Worm (Caenorhabditis elegans): ENCODE measurements around the gene hlh-30.

hlh-30 gene

DNA sequence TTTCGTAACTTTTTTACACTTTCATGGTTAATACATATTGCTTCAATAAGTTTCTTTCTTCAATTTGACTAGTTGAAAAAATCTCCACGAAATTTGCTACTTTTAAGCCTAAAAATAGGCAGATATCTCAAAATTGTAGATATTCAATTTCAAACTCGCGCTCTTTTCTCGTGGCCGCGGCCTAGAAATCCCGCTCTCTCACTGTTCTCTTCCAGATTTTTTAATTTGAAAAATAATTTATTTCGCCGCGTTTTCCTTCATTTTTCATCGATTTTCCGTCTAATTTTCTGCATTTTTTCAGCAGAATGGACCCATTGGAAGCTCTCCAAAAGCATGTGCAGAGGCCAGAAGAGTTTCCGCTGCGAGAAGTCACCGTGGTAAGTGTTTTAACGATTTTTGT lies 7.5 kb upstream of the hlh-30 start, which contains the start of gene cdc-73 (continued):
- TF ChIP-seq irx-1 (tag; optimal IDR thresholded peaks at IDR 0.05) (peak; percentile 83), sox-4 (tag; optimal IDR thresholded peaks at IDR 0.05) (peak; percentile 50), unc-86 (tag; optimal IDR thresholded peaks at IDR 0.05) (peak; percentile 29), C04F5.9 (tag; optimal IDR thresholded peaks at IDR 0.05) (peak; percentile 22), hpl-2 (GFP tag; optimal IDR thresholded peaks at IDR 0.05) (no peak), fkh-10 (GFP tag; optimal IDR thresholded peaks at IDR 0.05) (no peak), mdl-1 (tag; optimal IDR thresholded peaks at IDR 0.05) (no peak), tlp-1 (tag; optimal IDR thresholded peaks at IDR 0.05) (no peak), ztf-4 (tag; optimal IDR thresholded peaks at IDR 0.05) (no peak), vab-15 (tag; optimal IDR thresholded peaks at IDR 0.05) (no peak), ceh-82 (tag; optimal IDR thresholded peaks at IDR 0.05) (peak; percentile 22 to 58 (median 25)), hlh-4 (tag; optimal IDR thresholded peaks at IDR 0.05) (no peak), snu-23 (GFP tag; optimal IDR thresholded peaks at IDR 0.05) (peak; percentile 63), ztf-11 (tag; optimal IDR thresholded peaks at IDR 0.05) (peak in 1 of 2 experiments; percentile 63)

DNA sequence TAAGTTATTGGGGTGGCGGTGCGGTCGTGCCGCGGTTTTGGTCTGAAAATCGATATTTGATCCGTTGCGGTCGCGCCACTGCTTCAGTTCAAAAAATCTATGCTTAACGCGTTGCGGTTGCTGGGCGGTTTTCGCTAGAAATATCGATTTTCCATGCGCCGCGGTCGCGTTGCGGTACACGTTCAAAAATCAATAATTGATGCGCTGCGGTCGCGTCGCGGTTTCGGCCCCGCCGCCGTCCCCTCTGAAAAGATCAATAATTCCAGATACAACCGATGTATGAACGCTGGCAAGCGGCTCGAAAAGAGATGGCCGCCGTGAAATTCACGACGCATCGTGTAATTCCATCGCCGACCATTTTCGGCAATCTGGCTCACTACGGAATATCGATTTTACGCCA lies 6.3 kb upstream of the hlh-30 start:
- TF ChIP-seq nhr-77 (tag; optimal IDR thresholded peaks at IDR 0.05) (no peak), nhr-12 (tag; optimal IDR thresholded peaks at IDR 0.05) (no peak), efl-1 (optimal IDR thresholded peaks at IDR 0.05) (no peak), efl-1 (GFP tag; optimal IDR thresholded peaks at IDR 0.05 in 1 of 2) (peak in 1 of 2 experiments; percentile 72), skn-1 (tag; optimal IDR thresholded peaks at IDR 0.05) (no peak), tlp-1 (tag; optimal IDR thresholded peaks at IDR 0.05) (no peak), dsc-1 (tag; optimal IDR thresholded peaks at IDR 0.05) (no peak)

DNA sequence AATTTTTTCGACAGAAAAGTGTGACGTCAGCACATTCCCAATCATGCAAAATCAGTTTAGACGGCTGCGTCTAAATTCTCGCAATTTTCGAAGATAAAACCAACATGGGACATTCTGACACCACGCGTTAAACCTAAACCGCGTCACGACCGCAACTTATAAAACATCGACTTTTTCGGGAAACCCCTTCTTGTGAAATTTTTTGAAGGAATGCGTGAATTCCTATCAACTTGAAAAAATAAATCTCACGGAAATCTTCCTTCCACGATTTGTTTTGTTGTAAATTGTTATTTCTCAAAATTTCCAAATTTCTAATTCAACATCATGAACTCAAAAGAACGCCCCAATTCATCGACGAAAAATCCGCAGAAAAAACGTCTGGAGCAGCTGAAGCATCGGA lies 5.2 kb upstream of the hlh-30 start, which contains the start of gene F35F11.2:
Gene F35F11.2 (plus strand): TSS at position 301 of the 400 bp plus-strand sequence.
- no peak for TF ChIP-seq Y116A8C.19 (tag; optimal IDR thresholded peaks at IDR 0.05; ENCODE audit: borderline replicate concordance)
- no peak for TF ChIP-seq zag-1 (tag; optimal IDR thresholded peaks at IDR 0.05)
- no peak for TF ChIP-seq lin-39 (tag; optimal IDR thresholded peaks at IDR 0.05)
- no peak for TF ChIP-seq sup-37 (GFP tag; optimal IDR thresholded peaks at IDR 0.05)
- TF ChIP-seq mab-9 (GFP tag; IDR thresholded peaks at IDR 0.05): no peak
- no peak for TF ChIP-seq unc-86 (tag; optimal IDR thresholded peaks at IDR 0.05)
- no peak for TF ChIP-seq dsc-1 (tag; optimal IDR thresholded peaks at IDR 0.05)
- TF ChIP-seq mep-1 (tag; optimal IDR thresholded peaks at IDR 0.05): no peak
- TF ChIP-seq pqm-1 (tag; optimal IDR thresholded peaks at IDR 0.05): no peak
- TF ChIP-seq alr-1 (tag; optimal IDR thresholded peaks at IDR 0.05; ENCODE audit: borderline replicate concordance): no peak
- no peak for TF ChIP-seq dpl-1 (GFP tag; optimal IDR thresholded peaks at IDR 0.05)
- TF ChIP-seq sptf-1 (tag; optimal IDR thresholded peaks at IDR 0.05): no peak
- TF ChIP-seq nhr-77 (tag; optimal IDR thresholded peaks at IDR 0.05): no peak
- TF ChIP-seq nhr-84 (tag; optimal IDR thresholded peaks at IDR 0.05): no peak
- TF ChIP-seq efl-1 (optimal IDR thresholded peaks at IDR 0.05): no peak
- no peak for TF ChIP-seq efl-1 (GFP tag; optimal IDR thresholded peaks at IDR 0.05 in 1 of 2)
- TF ChIP-seq fkh-4 (tag; optimal IDR thresholded peaks at IDR 0.05; ENCODE audit: borderline replicate concordance): no peak
- no peak for TF ChIP-seq ztf-4 (tag; optimal IDR thresholded peaks at IDR 0.05)

DNA sequence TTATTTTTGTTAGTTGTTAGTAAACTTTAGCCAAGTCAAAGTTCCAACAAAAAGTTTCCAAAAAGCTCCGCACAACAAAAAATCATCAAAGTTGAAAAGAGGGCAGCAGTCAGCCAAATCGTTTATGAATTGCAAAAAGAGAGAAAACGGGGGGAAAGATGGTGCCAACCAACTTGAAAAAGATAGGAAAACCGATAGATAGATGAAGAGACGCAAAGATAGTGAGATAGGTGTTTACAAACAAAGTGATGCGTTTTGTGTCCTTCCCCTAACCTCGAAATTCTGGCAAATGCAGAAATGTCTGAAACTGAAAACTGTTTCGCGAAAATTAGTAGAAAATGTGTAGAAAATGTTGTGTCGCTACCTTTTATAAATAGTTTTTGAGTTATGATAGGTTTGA lies 1.3 kb downstream of the hlh-30 start:
- TF ChIP-seq snu-23 (GFP tag; optimal IDR thresholded peaks at IDR 0.05) (peak; percentile 19), nhr-20 (tag; optimal IDR thresholded peaks at IDR 0.05) (no peak), mdl-1 (tag; optimal IDR thresholded peaks at IDR 0.05) (no peak), blmp-1 (tag; optimal IDR thresholded peaks at IDR 0.05) (peak; percentile 34), rnt-1 (tag; optimal IDR thresholded peaks at IDR 0.05) (peak; percentile 31), lsy-2 (tag; optimal IDR thresholded peaks at IDR 0.05) (peak in 1 of 2 experiments; percentile 38), efl-1 (optimal IDR thresholded peaks at IDR 0.05) (peak in 1 of 2 experiments; percentile 16), efl-1 (GFP tag; optimal IDR thresholded peaks at IDR 0.05 in 1 of 2) (no peak), lin-14 (GFP tag; optimal IDR thresholded peaks at IDR 0.05) (peak; percentile 60)

Measured in whole organism, L1 larva.